Worm (Caenorhabditis elegans) whole organism, young adult: ENCODE measurements around the gene rps-4.

Source experiments
- B0019.2 ChIP-seq: fragments of 200-800 bp; sonication (Bioruptor generic); conservative IDR thresholded peaks from 2 replicates; pipeline ENCODE4 v1.3.6; 2022; ENCODE audit warnings: missing genetic modification reagents, missing genetic modification characterization, missing compliant biosample characterization
- B0336.3 ChIP-seq: fragments of 200-800 bp; sonication (Bioruptor generic); IDR thresholded peaks from 2 replicates; pipeline ENCODE4 v1.3.6; 2022; ENCODE audit warnings: missing genetic modification characterization, missing compliant biosample characterization
- D2030.7 ChIP-seq: fragments of 200-800 bp; sonication (Bioruptor generic); IDR thresholded peaks from 2 replicates; pipeline ENCODE4 v1.3.6; 2022; ENCODE audit warnings: missing genetic modification reagents, missing genetic modification characterization, missing compliant biosample characterization
- F10E7.11 ChIP-seq: sonication (generic microtip); optimal IDR thresholded peaks from 2 replicates; lab custom pipeline; 2017; ENCODE audit warnings: mild to moderate bottlenecking, missing genetic modification characterization, moderate library complexity, missing compliant biosample characterization
- F22D6.2 ChIP-seq: sonication (generic microtip); optimal IDR thresholded peaks from 2 replicates; lab custom pipeline; 2016; ENCODE audit warnings: mild to moderate bottlenecking, missing genetic modification characterization, missing compliant biosample characterization
- F33H1.4 ChIP-seq: fragments of 200-800 bp; sonication (Bioruptor generic); IDR thresholded peaks from 2 replicates; pipeline ENCODE4 v1.3.6; 2022; ENCODE audit warnings: missing genetic modification reagents, missing genetic modification characterization, missing compliant biosample characterization
- F49E8.2 ChIP-seq: sonication (generic microtip); optimal IDR thresholded peaks from 3 replicates; lab custom pipeline; 2017; ENCODE audit warnings: missing genetic modification characterization, mild to moderate bottlenecking, missing compliant biosample characterization, antibody characterized with exemption, moderate library complexity; ENCODE audit not compliant: insufficient read depth
- K11D2.4 ChIP-seq: fragments of 200-800 bp; sonication (Bioruptor generic); IDR thresholded peaks from 2 replicates; pipeline ENCODE4 v1.3.6; 2022; ENCODE audit warnings: missing genetic modification reagents, missing genetic modification characterization, missing compliant biosample characterization
- K12H6.12 ChIP-seq: fragments of 200-800 bp; sonication (Bioruptor generic); optimal IDR thresholded peaks from 2 replicates; lab custom pipeline; 2018; ENCODE audit warnings: mild to moderate bottlenecking, missing genetic modification characterization, missing compliant biosample characterization
- Y53G8AR.9 ChIP-seq: fragments of 200-800 bp; sonication (Bioruptor generic); conservative IDR thresholded peaks from 2 replicates; pipeline ENCODE4 v1.3.6; 2022; ENCODE audit warnings: missing genetic modification reagents, missing genetic modification characterization, missing compliant biosample characterization
- Y79H2A.3 ChIP-seq: fragments of 200-800 bp; sonication (Bioruptor generic); conservative IDR thresholded peaks from 2 replicates; pipeline ENCODE4 v1.3.6; 2022; ENCODE audit warnings: missing genetic modification reagents, missing genetic modification characterization, missing compliant biosample characterization
- ZK185.1 ChIP-seq: sonication (generic microtip); optimal IDR thresholded peaks from 2 replicates; lab custom pipeline; 2016; ENCODE audit warnings: mild to moderate bottlenecking, missing genetic modification characterization, missing compliant biosample characterization; ENCODE audit not compliant: poor library complexity, severe bottlenecking
- aptf-3 ChIP-seq: fragments of 200-800 bp; sonication (Bioruptor generic); IDR thresholded peaks from 2 replicates; pipeline ENCODE4 v1.3.6; 2022; ENCODE audit warnings: missing genetic modification characterization, missing compliant biosample characterization
- attf-3 ChIP-seq: fragments of 200-800 bp; sonication (Bioruptor generic); conservative IDR thresholded peaks from 2 replicates; pipeline ENCODE4 v1.3.6; 2022; ENCODE audit warnings: missing genetic modification reagents, missing genetic modification characterization, missing compliant biosample characterization
- ceh-100 ChIP-seq: fragments of 200-800 bp; sonication (Bioruptor generic); IDR thresholded peaks from 2 replicates; pipeline ENCODE4 v1.3.6; 2022; ENCODE audit warnings: missing genetic modification reagents, missing genetic modification characterization, missing compliant biosample characterization
- ceh-91 ChIP-seq: fragments of 200-800 bp; sonication (Bioruptor generic); IDR thresholded peaks from 2 replicates; pipeline ENCODE4 v1.3.6; 2022; ENCODE audit warnings: missing genetic modification reagents, missing genetic modification characterization, missing compliant biosample characterization
- chd-7 ChIP-seq: sonication (generic microtip); optimal IDR thresholded peaks from 2 replicates; lab custom pipeline; 2016; ENCODE audit warnings: mild to moderate bottlenecking, missing genetic modification characterization, moderate library complexity, missing compliant biosample characterization
- die-1 ChIP-seq: sonication (generic microtip); optimal IDR thresholded peaks from 2 replicates; lab custom pipeline; 2016; ENCODE audit warnings: missing genotype, mild to moderate bottlenecking, missing genetic modification characterization, missing compliant biosample characterization
- dox-1 ChIP-seq: fragments of 200-800 bp; sonication (Bioruptor generic); IDR thresholded peaks from 2 replicates; pipeline ENCODE4 v1.3.6; 2022; ENCODE audit warnings: missing genetic modification reagents, missing genetic modification characterization, missing compliant biosample characterization
- ekl-4 ChIP-seq: fragments of 200-800 bp; sonication (Bioruptor generic); IDR thresholded peaks from 2 replicates; pipeline ENCODE4 v1.3.6; 2022; ENCODE audit warnings: missing genetic modification reagents, missing genetic modification characterization, missing compliant biosample characterization
- hlh-26 ChIP-seq: fragments of 200-800 bp; sonication (Bioruptor generic); conservative IDR thresholded peaks from 2 replicates; pipeline ENCODE4 v1.3.6; 2022; ENCODE audit warnings: missing genetic modification reagents, missing genetic modification characterization, missing compliant biosample characterization
- hmg-1.2 ChIP-seq: fragments of 200-800 bp; sonication (Bioruptor generic); IDR thresholded peaks from 2 replicates; pipeline ENCODE4 v1.3.6; 2022; ENCODE audit warnings: missing genetic modification reagents, missing genetic modification characterization, missing compliant biosample characterization
- hmg-20 ChIP-seq: fragments of 200-800 bp; sonication (Bioruptor generic); IDR thresholded peaks from 2 replicates; pipeline ENCODE4 v1.3.6; 2022; ENCODE audit warnings: missing genetic modification reagents, missing genetic modification characterization, missing compliant biosample characterization
- let-607 ChIP-seq, 2 experiments: fragments of 200-800 bp in 1 of 2; sonication (Bioruptor generic) in 1 of 2; sonication (generic microtip) in 1 of 2; optimal IDR thresholded peaks; 2 replicates each; lab custom pipeline; 2016 to 2018; ENCODE audit warnings: mild to moderate bottlenecking in 2 of 2, missing compliant biosample characterization in 2 of 2, missing genetic modification characterization in 2 of 2, moderate library complexity in 2 of 2, missing genotype in 1 of 2
- lin-26 ChIP-seq: fragments of 200-800 bp; sonication (Bioruptor generic); IDR thresholded peaks from 2 replicates; pipeline ENCODE4 v1.3.6; 2022; ENCODE audit warnings: missing genetic modification reagents, missing genetic modification characterization, missing compliant biosample characterization
- lin-35 ChIP-seq, 3 experiments: fragments of 150-350 bp in 2 of 3; sonication (generic microtip) in 1 of 3; optimal IDR thresholded peaks; 2 replicates each; lab custom pipeline; 2014 to 2018; ENCODE audit warnings: missing biosample characterization in 3 of 3, missing genetic modification characterization in 3 of 3, missing genetic modification reagents in 3 of 3
- lin-40 ChIP-seq: sonication (generic microtip); optimal IDR thresholded peaks from 2 replicates; lab custom pipeline; 2016; ENCODE audit warnings: missing genetic modification characterization, mild to moderate bottlenecking, missing compliant biosample characterization, missing genotype, missing genetic modification reagents
- lir-1 ChIP-seq: fragments of 200-800 bp; sonication (Bioruptor generic); conservative IDR thresholded peaks from 2 replicates; pipeline ENCODE4 v1.3.6; 2022; ENCODE audit warnings: missing genetic modification reagents, missing genetic modification characterization, missing compliant biosample characterization
- lsl-1 ChIP-seq: fragments of 200-800 bp; sonication (Bioruptor generic); optimal IDR thresholded peaks from 2 replicates; lab custom pipeline; 2018; ENCODE audit warnings: mild to moderate bottlenecking, missing genetic modification characterization, moderate library complexity, missing compliant biosample characterization
- madf-3 ChIP-seq: fragments of 200-800 bp; sonication (Bioruptor generic); IDR thresholded peaks from 2 replicates; pipeline ENCODE4 v1.3.6; 2022; ENCODE audit warnings: missing genetic modification reagents, missing genetic modification characterization, missing compliant biosample characterization
- madf-6 ChIP-seq: fragments of 200-800 bp; sonication (Bioruptor generic); IDR thresholded peaks from 2 replicates; pipeline ENCODE4 v1.3.6; 2022; ENCODE audit warnings: missing genetic modification reagents, missing genetic modification characterization, missing compliant biosample characterization
- mcd-1 ChIP-seq: fragments of 200-800 bp; sonication (Bioruptor generic); IDR thresholded peaks from 2 replicates; pipeline ENCODE4 v1.3.6; 2022; ENCODE audit warnings: missing genetic modification reagents, missing genetic modification characterization, missing compliant biosample characterization
- mel-28 ChIP-seq: sonication (generic microtip); optimal IDR thresholded peaks from 2 replicates; lab custom pipeline; 2016; ENCODE audit warnings: borderline replicate concordance, mild to moderate bottlenecking, missing genetic modification characterization, missing compliant biosample characterization
- nhr-80 ChIP-seq: sonication (generic microtip); optimal IDR thresholded peaks from 2 replicates; lab custom pipeline; 2016; ENCODE audit warnings: missing genetic modification characterization, missing compliant biosample characterization
- rcor-1 ChIP-seq: fragments of 200-800 bp; sonication (Bioruptor generic); IDR thresholded peaks from 2 replicates; pipeline ENCODE4 v1.3.6; 2022; ENCODE audit warnings: missing genetic modification reagents, missing genetic modification characterization, missing compliant biosample characterization
- snpc-1.1 ChIP-seq: sonication (generic microtip); optimal IDR thresholded peaks from 2 replicates; lab custom pipeline; 2017; ENCODE audit warnings: missing genetic modification characterization, mild to moderate bottlenecking, missing compliant biosample characterization, antibody characterized with exemption, moderate library complexity, missing genotype, missing genetic modification reagents; ENCODE audit not compliant: insufficient read depth
- somi-1 ChIP-seq: fragments of 200-800 bp; sonication (Bioruptor generic); optimal IDR thresholded peaks from 2 replicates; lab custom pipeline; 2018; ENCODE audit warnings: mild to moderate bottlenecking, missing genetic modification characterization, missing compliant biosample characterization
- tbx-9 ChIP-seq: sonication (generic microtip); optimal IDR thresholded peaks from 2 replicates; lab custom pipeline; 2016; ENCODE audit warnings: borderline replicate concordance, missing genetic modification characterization, inconsistent platforms, missing compliant biosample characterization
- tlf-1 ChIP-seq: fragments of 200-800 bp; sonication (Bioruptor generic); optimal IDR thresholded peaks from 2 replicates; lab custom pipeline; 2018; ENCODE audit warnings: mild to moderate bottlenecking, missing genetic modification characterization, missing compliant biosample characterization
- zfh-2 ChIP-seq: fragments of 200-800 bp; sonication (Bioruptor generic); conservative IDR thresholded peaks from 2 replicates; pipeline ENCODE4 v1.3.6; 2022; ENCODE audit warnings: missing genetic modification reagents, missing genetic modification characterization, missing compliant biosample characterization
- ztf-26 ChIP-seq: sonication (generic microtip); optimal IDR thresholded peaks from 2 replicates; lab custom pipeline; 2017; ENCODE audit warnings: missing genetic modification characterization, missing compliant biosample characterization

The rps-4 gene

DNA sequence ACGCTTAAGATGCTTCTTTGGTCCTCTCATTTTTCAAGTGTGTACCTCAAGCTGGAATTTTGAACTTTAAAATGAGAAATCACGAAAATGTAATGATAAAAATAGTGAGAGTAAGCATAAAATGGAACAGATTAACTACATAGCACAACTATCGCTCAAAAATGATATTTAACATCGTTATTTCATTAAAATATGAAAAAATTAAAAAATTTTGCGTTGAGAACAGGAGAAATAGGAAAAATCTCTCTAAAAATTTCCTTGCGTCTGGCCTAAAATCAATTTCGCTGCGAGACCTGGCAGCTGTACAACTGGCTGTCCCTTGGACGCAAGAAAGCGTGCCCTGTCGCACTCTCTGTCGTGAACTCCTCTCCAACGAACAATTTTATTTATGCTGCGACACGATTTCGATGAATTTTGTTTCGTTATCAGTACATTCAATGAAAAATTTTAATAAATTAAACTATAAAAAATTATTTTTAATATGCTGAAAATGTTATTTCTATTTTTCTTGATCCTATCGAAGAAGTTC, at the start of gene rps-4 (continued):
- TF ChIP-seq F10E7.11 (tag; lab: Kevin White, UChicago): no peak
- peak; percentile 77 for TF ChIP-seq ZK185.1 (tag; lab: Kevin White, UChicago)
- TF ChIP-seq Y79H2A.3: no peak
- no peak for TF ChIP-seq ceh-100
- peak; percentile 52 to 90 for TF ChIP-seq let-607 (tag; optimal IDR thresholded peaks at IDR 0.05; lab: Kevin White, UChicago)
- peak; percentile 52 for TF ChIP-seq rcor-1 (GFP tag; lab: Robert Waterston, UW)
- peak; percentile 74 for TF ChIP-seq F49E8.2 (tag; lab: Kevin White, UChicago)
- no peak for TF ChIP-seq chd-7
- peak; percentile 37; the same call in 1 of the 2 replicates for TF ChIP-seq madf-3 (GFP tag; lab: Robert Waterston, UW)
- peak; percentile 75 for TF ChIP-seq madf-6 (GFP tag; lab: Robert Waterston, UW)
- TF ChIP-seq lin-35 (GFP tag; optimal IDR thresholded peaks at IDR 0.05; lab: Kevin White, UChicago): peak in 2 of 3 experiments; percentile 34 to 52
- peak; percentile 56; the same call in 1 of the 2 replicates for TF ChIP-seq K11D2.4 (GFP tag; lab: Robert Waterston, UW)
- no peak for TF ChIP-seq aptf-3 (GFP tag; lab: Robert Waterston, UW)
- TF ChIP-seq hmg-1.2: peak; percentile 61
- TF ChIP-seq F22D6.2 (tag; lab: Kevin White, UChicago): no peak
- TF ChIP-seq mel-28 (tag; lab: Kevin White, UChicago): no peak
- no peak for TF ChIP-seq zfh-2
- TF ChIP-seq ceh-91: peak; percentile 71
- TF ChIP-seq Y53G8AR.9 (GFP tag; lab: Robert Waterston, UW): no peak
- TF ChIP-seq K12H6.12: peak; percentile 61
- peak; percentile 24; the same call in 1 of the 2 replicates for TF ChIP-seq ekl-4 (GFP tag; lab: Robert Waterston, UW)
- TF ChIP-seq nhr-80 (tag; lab: Kevin White, UChicago): peak; percentile 62
- TF ChIP-seq lsl-1 (GFP tag; lab: Kevin White, UChicago): peak; percentile 68
- peak; percentile 88 for TF ChIP-seq dox-1 (GFP tag; lab: Robert Waterston, UW)
- TF ChIP-seq hmg-20 (GFP tag; lab: Robert Waterston, UW): no peak
- TF ChIP-seq B0336.3: no peak; the same call in 1 of the 2 replicates
- peak; percentile 19 for TF ChIP-seq ztf-26 (tag; lab: Kevin White, UChicago)
- peak; percentile 94 for TF ChIP-seq F33H1.4
- TF ChIP-seq mcd-1 (GFP tag; lab: Robert Waterston, UW): peak; percentile 98
- TF ChIP-seq snpc-1.1: peak; percentile 14
- no peak for TF ChIP-seq B0019.2 (GFP tag; lab: Robert Waterston, UW)
- TF ChIP-seq hlh-26 (GFP tag; lab: Robert Waterston, UW): no peak
- TF ChIP-seq somi-1 (GFP tag; lab: Kevin White, UChicago): peak; percentile 24
- peak; percentile 73 for TF ChIP-seq tlf-1
- TF ChIP-seq lin-26 (GFP tag; lab: Robert Waterston, UW): no peak
- peak; percentile 64 for TF ChIP-seq D2030.7 (GFP tag; lab: Robert Waterston, UW)
- no peak for TF ChIP-seq tbx-9 (tag; lab: Kevin White, UChicago)
- no peak for TF ChIP-seq die-1 (tag; lab: Kevin White, UChicago)
- 0 out of 2 replicates have a peak, but pooled peaks have one; percentile 45 for TF ChIP-seq lir-1 (GFP tag; lab: Robert Waterston, UW)
- peak; percentile 68 for TF ChIP-seq attf-3 (GFP tag; lab: Robert Waterston, UW)
- TF ChIP-seq lin-40: peak; percentile 71
